Worm (Caenorhabditis elegans): ENCODE data around the gene ubc-7.

Gene ubc-7

DNA sequence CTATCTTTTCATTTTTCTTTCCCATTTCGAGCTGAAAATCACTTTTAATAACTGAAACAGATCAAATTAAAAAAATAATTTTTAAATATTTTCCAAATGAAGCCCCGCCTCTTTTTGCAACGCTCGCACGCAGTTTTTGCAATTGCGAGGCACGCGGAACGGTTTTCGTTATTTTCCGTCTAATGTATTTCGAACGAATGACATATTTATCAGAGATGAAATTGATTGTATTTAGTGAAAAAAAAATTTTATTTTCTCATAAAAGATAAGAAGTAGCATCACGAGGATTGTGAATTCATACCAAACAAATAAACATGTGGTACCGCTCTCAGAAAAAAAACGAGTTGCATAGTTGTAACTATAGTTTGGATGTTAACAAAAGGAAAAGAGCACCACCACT, 1.1 kb downstream of the ubc-7 start, which contains the start of gene rpac-19 (continued):
- TF ChIP-seq Y105C5A.15 (GFP tag; IDR thresholded peaks at IDR 0.05) (0 out of 2 replicates have a peak, but pooled peaks have one; percentile 56), mep-1 (tag; optimal IDR thresholded peaks at IDR 0.05) (peak; percentile 75), snpc-1.2 (GFP tag; IDR thresholded peaks at IDR 0.05) (no peak), ceh-20 (GFP tag; IDR thresholded peaks at IDR 0.05) (0 out of 2 replicates have a peak, but pooled peaks have one; percentile 29), pqm-1 (tag; optimal IDR thresholded peaks at IDR 0.05) (peak; percentile 12), ZK337.2 (GFP tag; IDR thresholded peaks at IDR 0.05) (no peak), unc-62 (GFP tag; optimal IDR thresholded peaks at IDR 0.05 in 1 of 2) (no peak), unc-62 (tag; optimal IDR thresholded peaks at IDR 0.05) (no peak), jun-1 (tag; optimal IDR thresholded peaks at IDR 0.05) (peak; percentile 27), nhr-48 (tag; optimal IDR thresholded peaks at IDR 0.05) (peak; percentile 65), F26F4.8 (GFP tag; conservative IDR thresholded peaks at IDR 0.05) (no peak), unc-130 (GFP tag; optimal IDR thresholded peaks at IDR 0.05) (peak; percentile 61), tag-97 (GFP tag; IDR thresholded peaks at IDR 0.05) (no peak), lin-15B (tag; optimal IDR thresholded peaks at IDR 0.05) (no peak), lin-29 (GFP tag; IDR thresholded peaks at IDR 0.05) (0 out of 2 replicates have a peak, but pooled peaks have one; percentile 65), arid-1 (GFP tag; conservative IDR thresholded peaks at IDR 0.05) (peak; percentile 58; the same call in 1 of the 2 replicates), snpc-4 (tag; optimal IDR thresholded peaks at IDR 0.05) (no peak), D1046.2 (GFP tag; IDR thresholded peaks at IDR 0.05) (no peak), nhr-76 (tag; optimal IDR thresholded peaks at IDR 0.05) (no peak), nhr-6 (tag; optimal IDR thresholded peaks at IDR 0.05) (peak; percentile 81), aha-1 (tag) (peak; percentile 72), daf-19 (GFP tag; conservative IDR thresholded peaks at IDR 0.05) (peak; percentile 45), fos-1 (tag; optimal IDR thresholded peaks at IDR 0.05) (no peak), zfp-3 (GFP tag; conservative IDR thresholded peaks at IDR 0.05) (peak; percentile 73; the same call in 1 of the 2 replicates), madf-5 (GFP tag; IDR thresholded peaks at IDR 0.05) (no peak), ceh-44 (GFP tag; IDR thresholded peaks at IDR 0.05) (no peak), skn-1 (tag; optimal IDR thresholded peaks at IDR 0.05) (no peak), cey-2 (tag; optimal IDR thresholded peaks at IDR 0.05; ENCODE audit: borderline replicate concordance, insufficient read depth) (no peak)

DNA sequence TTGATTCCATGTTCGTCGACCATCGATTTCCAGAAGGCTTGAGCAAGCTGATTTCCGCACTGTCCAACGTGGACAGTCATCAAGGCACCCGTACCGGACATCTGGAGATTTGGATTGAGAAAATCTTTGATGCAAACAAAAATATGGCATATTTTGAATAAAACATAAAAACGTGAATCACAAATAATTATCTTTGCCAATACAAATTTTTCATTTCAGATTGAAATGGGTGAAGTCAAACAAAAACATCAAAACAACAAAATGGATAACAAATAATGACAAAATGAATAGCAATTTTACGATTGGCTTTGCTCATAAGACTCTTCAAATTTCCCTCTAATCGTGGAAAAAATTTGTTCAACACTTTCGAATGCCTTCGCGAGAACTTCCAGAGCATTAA, 1.9 kb downstream of the ubc-7 start, which contains the start of gene tbg-1:
Gene tbg-1 (minus strand): TSS at position 101 of the 400 bp plus-strand sequence.
- TF ChIP-seq Y48G9A.11 (GFP tag; IDR thresholded peaks at IDR 0.05), result no peak
- no peak for TF ChIP-seq dmd-8 (GFP tag; IDR thresholded peaks at IDR 0.05)
- TF ChIP-seq mxl-2 (GFP tag; conservative IDR thresholded peaks at IDR 0.05), result no peak
- no peak for TF ChIP-seq unc-130 (GFP tag; optimal IDR thresholded peaks at IDR 0.05)
- no peak for TF ChIP-seq saeg-2 (GFP tag; IDR thresholded peaks at IDR 0.05)
- TF ChIP-seq daf-8 (GFP tag; IDR thresholded peaks at IDR 0.05), result no peak

DNA sequence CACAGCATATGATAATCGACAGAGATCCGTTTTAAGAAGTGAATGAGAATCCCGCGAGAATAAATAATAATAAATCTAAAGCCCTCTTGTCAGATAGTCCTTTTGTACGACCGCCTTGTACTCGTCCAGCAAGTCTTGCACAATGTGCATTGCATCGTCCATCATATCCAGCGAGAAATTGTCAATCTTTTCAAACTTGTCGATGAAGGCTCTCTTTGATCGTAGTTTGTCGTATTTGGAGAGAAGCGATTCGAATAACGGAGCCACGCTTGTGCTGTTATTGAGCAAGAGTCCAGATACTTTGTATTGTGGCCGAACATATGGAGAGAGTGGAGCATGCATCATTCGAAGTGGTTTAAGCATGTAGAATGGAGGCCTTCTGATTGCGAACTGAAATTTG, 4.4 kb downstream of the ubc-7 start:
- no peak for TF ChIP-seq lin-15B (tag; optimal IDR thresholded peaks at IDR 0.05)
- peak; percentile 17 for TF ChIP-seq aha-1 (tag)
- TF ChIP-seq Y48G9A.11 (GFP tag; IDR thresholded peaks at IDR 0.05), result peak; percentile 21; the same call in 1 of the 2 replicates
- 0 out of 2 replicates have a peak, but pooled peaks have one; percentile 26 for TF ChIP-seq lin-29 (GFP tag; IDR thresholded peaks at IDR 0.05)
- no peak for TF ChIP-seq hlh-30 (tag; optimal IDR thresholded peaks at IDR 0.05; ENCODE audit: insufficient read depth)
- 0 out of 2 replicates have a peak, but pooled peaks have one; percentile 32 for TF ChIP-seq T26A8.4 (GFP tag; IDR thresholded peaks at IDR 0.05)
- 0 out of 2 replicates have a peak, but pooled peaks have one; percentile 35 for TF ChIP-seq egl-43 (GFP tag; IDR thresholded peaks at IDR 0.05)
- TF ChIP-seq tra-1 (GFP tag; IDR thresholded peaks at IDR 0.05), result 0 out of 2 replicates have a peak, but pooled peaks have one; percentile 24
- TF ChIP-seq F26F4.8 (GFP tag; conservative IDR thresholded peaks at IDR 0.05), result no peak
- no peak for TF ChIP-seq nhr-77 (tag; optimal IDR thresholded peaks at IDR 0.05)
- peak; percentile 28 for TF ChIP-seq mes-2 (tag; optimal IDR thresholded peaks at IDR 0.05; ENCODE audit: poor library complexity, severe bottlenecking)
- TF ChIP-seq hmg-1.1 (GFP tag; IDR thresholded peaks at IDR 0.05), result 0 out of 2 replicates have a peak, but pooled peaks have one; percentile 24
- peak; percentile 31; the same call in 1 of the 2 replicates for TF ChIP-seq madf-9 (GFP tag; conservative IDR thresholded peaks at IDR 0.05)
- TF ChIP-seq vab-7 (GFP tag; IDR thresholded peaks at IDR 0.05), result no peak
- peak; percentile 25; the same call in 1 of the 2 replicates for TF ChIP-seq arid-1 (GFP tag; conservative IDR thresholded peaks at IDR 0.05)
- TF ChIP-seq ama-1 (optimal IDR thresholded peaks at IDR 0.05), result peak; percentile 23
- peak; percentile 58 for TF ChIP-seq duxl-1 (tag; optimal IDR thresholded peaks at IDR 0.05; ENCODE audit: poor library complexity)
